Worm (Caenorhabditis elegans) whole organism, early embryonic: ENCODE data around the gene math-33.

Experiments
- B0310.2 ChIP-seq: sonication (generic microtip); optimal IDR thresholded peaks from 2 replicates; lab custom pipeline; 2016; ENCODE audit warnings: mild to moderate bottlenecking, missing genetic modification characterization, missing compliant biosample characterization
- F13C5.2 ChIP-seq: sonication (generic microtip); optimal IDR thresholded peaks from 2 replicates; lab custom pipeline; 2017; ENCODE audit warnings: mild to moderate bottlenecking, missing genetic modification characterization, inconsistent platforms, missing compliant biosample characterization
- aly-1 ChIP-seq: sonication (generic microtip); optimal IDR thresholded peaks from 2 replicates; lab custom pipeline; 2016; ENCODE audit warnings: missing genetic modification characterization, missing compliant biosample characterization
- ama-1 ChIP-seq: fragments of 150-350 bp; optimal IDR thresholded peaks from 2 replicates; lab custom pipeline; 2014
- ceh-13 ChIP-seq: fragments of 200-800 bp; sonication (Bioruptor generic); optimal IDR thresholded peaks from 2 replicates; lab custom pipeline; 2018; ENCODE audit warnings: mild to moderate bottlenecking, missing genetic modification characterization, missing compliant biosample characterization
- ets-7 ChIP-seq: sonication (generic microtip); optimal IDR thresholded peaks from 2 replicates; lab custom pipeline; 2016; ENCODE audit warnings: missing genotype, missing genetic modification characterization, missing compliant biosample characterization
- hmg-4 ChIP-seq: fragments of 200-800 bp; sonication (Bioruptor generic); optimal IDR thresholded peaks from 2 replicates; lab custom pipeline; 2018; ENCODE audit warnings: mild to moderate bottlenecking, missing genetic modification characterization, missing compliant biosample characterization
- hnd-1 ChIP-seq: sonication (generic microtip); optimal IDR thresholded peaks from 2 replicates; lab custom pipeline; 2016; ENCODE audit warnings: missing genetic modification characterization, missing compliant biosample characterization
- scrt-1 ChIP-seq: fragments of 200-800 bp; sonication (Bioruptor generic); IDR thresholded peaks from 2 replicates; pipeline ENCODE4 v1.3.6; 2022; ENCODE audit warnings: missing genetic modification characterization, missing compliant biosample characterization
- tbx-37 ChIP-seq: fragments of 200-800 bp; sonication (Bioruptor generic); conservative IDR thresholded peaks from 2 replicates; pipeline ENCODE4 v1.3.6; 2022; ENCODE audit warnings: missing genetic modification reagents, missing genetic modification characterization, missing compliant biosample characterization
- tra-4 ChIP-seq: sonication (generic microtip); optimal IDR thresholded peaks from 2 replicates; lab custom pipeline; 2017; ENCODE audit warnings: missing genetic modification characterization, missing compliant biosample characterization

ce11 chrV:11078874-11079273 lies 34.8 kb upstream of the math-33 start:
- no peak for TF ChIP-seq tra-4 (tag; lab: Kevin White, UChicago)
- TF ChIP-seq ama-1, result no peak
- no peak for TF ChIP-seq hmg-4 (GFP tag; lab: Kevin White, UChicago)
- TF ChIP-seq B0310.2 (tag; lab: Kevin White, UChicago), result no peak
- no peak for TF ChIP-seq tbx-37 (GFP tag; lab: Robert Waterston, UW)
- no peak for TF ChIP-seq F13C5.2 (tag; lab: Kevin White, UChicago)
- no peak for TF ChIP-seq scrt-1 (GFP tag; lab: Robert Waterston, UW)
- TF ChIP-seq hnd-1, result no peak
- TF ChIP-seq ceh-13 (GFP tag; lab: Kevin White, UChicago), result no peak
- no peak for TF ChIP-seq ets-7 (tag; lab: Kevin White, UChicago)
- no peak for TF ChIP-seq aly-1 (tag; lab: Kevin White, UChicago)
